Fruit fly (Drosophila melanogaster): ENCODE measurements around the gene CG13720.

- TF ChIP-seq Rel (GFP tag; optimal IDR thresholded peaks at IDR 0.05) = no peak
- no peak for TF ChIP-seq Rel (tag; optimal IDR thresholded peaks at IDR 0.05)
- TF ChIP-seq CG32264 (GFP tag; optimal IDR thresholded peaks at IDR 0.05) = no peak
- TF ChIP-seq br (GFP tag; optimal IDR thresholded peaks at IDR 0.05) = no peak
Observed at dm6 chr3L:4466530-4466929, 33.8 kb downstream of the CG13720 start, which contains the start of gene CG32241.
